Worm (Caenorhabditis elegans) whole organism, mixed stage, embryonic: Measurements from ENCODE around the gene vha-12.

ENCODE experiments used
- bed-3 ChIP-seq: fragments of 200-800 bp; sonication (Bioruptor generic); optimal IDR thresholded peaks from 3 replicates; lab custom pipeline; 2018; ENCODE audit warnings: mild to moderate bottlenecking, missing genetic modification characterization, moderate library complexity, missing compliant biosample characterization
- blmp-1 ChIP-seq: fragments of 150-350 bp; optimal IDR thresholded peaks from 2 replicates; lab custom pipeline; 2014; ENCODE audit warnings: missing biosample characterization, missing genetic modification characterization
- ceh-83 ChIP-seq: fragments of 200-800 bp; sonication (Bioruptor generic); optimal IDR thresholded peaks from 2 replicates; lab custom pipeline; 2018; ENCODE audit warnings: mild to moderate bottlenecking, missing genetic modification characterization, missing compliant biosample characterization
- ces-1 ChIP-seq: fragments of 150-350 bp; optimal IDR thresholded peaks from 2 replicates; lab custom pipeline; 2014; ENCODE audit warnings: missing biosample characterization, missing genetic modification reagents, missing genetic modification characterization
- cnd-1 ChIP-seq: fragments of 200-800 bp; sonication (Bioruptor generic); optimal IDR thresholded peaks from 2 replicates; lab custom pipeline; 2018; ENCODE audit warnings: mild to moderate bottlenecking, missing genetic modification characterization, missing compliant biosample characterization
- drap-1 ChIP-seq: fragments of 200-800 bp; sonication (Bioruptor generic); optimal IDR thresholded peaks from 3 replicates; lab custom pipeline; 2018; ENCODE audit warnings: mild to moderate bottlenecking, missing genetic modification characterization, missing compliant biosample characterization
- elt-1 ChIP-seq: sonication (generic microtip); optimal IDR thresholded peaks from 2 replicates; lab custom pipeline; 2017; ENCODE audit warnings: missing genetic modification characterization, mild to moderate bottlenecking, missing compliant biosample characterization, antibody characterized with exemption, moderate library complexity, borderline replicate concordance; ENCODE audit not compliant: insufficient read depth
- flh-1 ChIP-seq: fragments of 200-800 bp; sonication (Bioruptor generic); optimal IDR thresholded peaks from 2 replicates; lab custom pipeline; 2018; ENCODE audit warnings: mild to moderate bottlenecking, missing genetic modification characterization, moderate library complexity, missing compliant biosample characterization
- hlh-1 ChIP-seq: fragments of 150-350 bp; optimal IDR thresholded peaks from 2 replicates; lab custom pipeline; 2014; ENCODE audit warnings: missing biosample characterization, missing genetic modification reagents, missing genetic modification characterization
- lin-13 ChIP-seq: fragments of 150-350 bp; optimal IDR thresholded peaks from 2 replicates; lab custom pipeline; 2014; ENCODE audit warnings: missing biosample characterization, missing genetic modification characterization
- lin-32 ChIP-seq: fragments of 200-800 bp; sonication (Bioruptor generic); optimal IDR thresholded peaks from 2 replicates; lab custom pipeline; 2018; ENCODE audit warnings: mild to moderate bottlenecking, missing genetic modification characterization, missing compliant biosample characterization
- lsy-2 ChIP-seq: fragments of 150-350 bp; optimal IDR thresholded peaks from 2 replicates; lab custom pipeline; 2014; ENCODE audit warnings: missing biosample characterization, missing genetic modification characterization
- mab-5 ChIP-seq: fragments of 150-350 bp; optimal IDR thresholded peaks from 2 replicates; lab custom pipeline; 2014; ENCODE audit warnings: missing biosample characterization, missing genetic modification characterization
- mep-1 ChIP-seq: fragments of 150-350 bp; optimal IDR thresholded peaks from 2 replicates; lab custom pipeline; 2017; ENCODE audit warnings: missing biosample characterization, missing genetic modification reagents, missing genetic modification characterization, inconsistent platforms
- mls-2 ChIP-seq: sonication (generic microtip); optimal IDR thresholded peaks from 2 replicates; lab custom pipeline; 2016; ENCODE audit warnings: mild to moderate bottlenecking, missing genetic modification characterization, moderate library complexity, missing compliant biosample characterization
- nhr-2 ChIP-seq: fragments of 150-350 bp; optimal IDR thresholded peaks from 2 replicates; lab custom pipeline; 2014; ENCODE audit warnings: missing biosample characterization, missing genetic modification characterization
- nhr-237 ChIP-seq: fragments of 150-350 bp; optimal IDR thresholded peaks from 2 replicates; lab custom pipeline; 2014; ENCODE audit warnings: missing biosample characterization, missing genetic modification characterization
- nhr-28 ChIP-seq: fragments of 150-350 bp; optimal IDR thresholded peaks from 2 replicates; lab custom pipeline; 2014; ENCODE audit warnings: missing biosample characterization, missing genetic modification characterization
- pha-4 ChIP-seq: fragments of 150-350 bp; optimal IDR thresholded peaks from 2 replicates; lab custom pipeline; 2018; ENCODE audit warnings: missing biosample characterization, missing genetic modification reagents, missing genetic modification characterization
- tbx-8 ChIP-seq: fragments of 200-800 bp; sonication (Bioruptor generic); optimal IDR thresholded peaks from 2 replicates; lab custom pipeline; 2018; ENCODE audit warnings: mild to moderate bottlenecking, missing genetic modification characterization, moderate library complexity, missing compliant biosample characterization
- unc-120 ChIP-seq: sonication (generic microtip); optimal IDR thresholded peaks from 2 replicates; lab custom pipeline; 2017; ENCODE audit warnings: missing genetic modification characterization, missing compliant biosample characterization; ENCODE audit not compliant: poor library complexity, severe bottlenecking
- unc-39 ChIP-seq: fragments of 150-350 bp; optimal IDR thresholded peaks from 2 replicates; lab custom pipeline; 2014; ENCODE audit warnings: missing biosample characterization, missing genetic modification characterization
- unc-62 ChIP-seq: fragments of 150-350 bp; optimal IDR thresholded peaks from 2 replicates; lab custom pipeline; 2014; ENCODE audit warnings: missing biosample characterization, missing genetic modification reagents, missing genetic modification characterization
- zip-8 ChIP-seq: fragments of 150-350 bp; optimal IDR thresholded peaks from 2 replicates; lab custom pipeline; 2014; ENCODE audit warnings: missing biosample characterization, missing genetic modification characterization
- ztf-11 ChIP-seq: fragments of 150-350 bp; optimal IDR thresholded peaks from 2 replicates; lab custom pipeline; 2014; ENCODE audit warnings: missing biosample characterization, missing genetic modification characterization

Gene vha-12

DNA sequence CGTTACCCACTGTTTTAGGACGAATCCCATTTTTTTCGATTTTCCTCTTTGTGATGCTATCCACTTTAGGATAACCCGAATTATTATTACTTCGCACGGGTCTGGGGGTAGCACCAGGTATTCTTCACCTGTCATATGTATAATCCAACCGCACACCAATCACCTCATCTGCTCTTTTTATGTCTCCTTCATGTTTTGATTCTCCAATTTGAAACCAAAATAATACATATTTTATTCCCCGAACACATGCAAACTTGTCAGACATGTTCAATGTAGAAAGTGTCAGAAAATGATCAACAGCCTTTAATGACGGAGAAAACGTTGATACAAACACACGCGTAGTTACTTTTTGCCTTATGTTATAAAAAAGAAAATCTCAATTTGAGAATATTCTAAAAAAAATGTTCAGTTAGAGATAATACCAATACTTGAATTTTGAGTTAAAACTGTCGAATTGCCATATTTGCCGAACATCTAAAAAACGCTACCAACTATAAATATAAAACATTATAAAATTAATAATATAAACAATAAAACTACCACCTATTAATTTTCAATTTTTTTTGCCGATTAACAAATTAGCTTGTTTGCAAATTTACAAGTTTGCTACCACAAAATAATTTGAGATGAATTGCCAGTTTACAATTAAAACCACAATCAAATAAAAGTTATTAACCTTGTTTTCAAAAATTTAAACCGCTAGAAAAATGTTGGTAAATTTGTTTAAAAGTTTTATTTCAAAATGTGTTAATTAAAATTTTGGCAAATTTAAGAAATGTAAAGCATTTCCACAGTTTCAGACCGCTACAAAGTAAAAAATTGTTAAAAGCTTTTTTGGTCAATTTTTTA lies 43.1 kb upstream of the vha-12 start:
- TF ChIP-seq zip-8 (tag; lab: Kevin White, UChicago), result no peak
- peak; percentile 18 for TF ChIP-seq ces-1 (GFP tag; lab: Kevin White, UChicago)
- TF ChIP-seq, all 35 proteins: peak for 1

DNA sequence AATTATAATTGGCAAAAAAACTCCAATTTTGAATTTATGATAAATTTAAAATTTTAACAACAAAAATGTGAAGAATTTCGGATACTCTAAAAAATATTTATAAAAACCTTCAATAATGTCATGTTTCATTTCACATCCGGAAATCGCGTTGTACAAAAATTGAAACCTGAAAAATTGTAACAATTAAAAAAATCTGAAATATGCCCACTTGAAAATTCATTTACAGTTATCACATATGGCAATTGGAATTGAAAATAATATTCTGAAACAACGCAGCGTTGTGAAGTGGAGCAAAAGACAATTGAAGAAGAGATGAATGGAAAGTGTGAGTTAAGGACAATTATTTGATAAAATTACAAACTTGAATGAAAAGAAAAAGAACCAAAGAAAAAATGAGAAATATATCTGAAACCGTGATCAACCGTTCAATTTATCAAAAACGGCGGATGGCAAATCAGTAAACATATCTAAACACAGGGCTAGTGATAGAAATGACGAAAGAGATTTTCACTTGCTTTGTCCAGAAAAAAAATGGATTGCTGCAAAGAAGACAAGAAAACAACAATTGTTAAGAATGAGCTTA lies 42.4 kb upstream of the vha-12 start:
- TF ChIP-seq ces-1 (GFP tag; lab: Kevin White, UChicago) (no peak), nhr-237 (tag; lab: Kevin White, UChicago) (no peak), zip-8 (tag; lab: Kevin White, UChicago) (no peak), ztf-11 (no peak), cnd-1 (tag; lab: Kevin White, UChicago) (no peak), flh-1 (GFP tag; lab: Kevin White, UChicago) (no peak)

DNA sequence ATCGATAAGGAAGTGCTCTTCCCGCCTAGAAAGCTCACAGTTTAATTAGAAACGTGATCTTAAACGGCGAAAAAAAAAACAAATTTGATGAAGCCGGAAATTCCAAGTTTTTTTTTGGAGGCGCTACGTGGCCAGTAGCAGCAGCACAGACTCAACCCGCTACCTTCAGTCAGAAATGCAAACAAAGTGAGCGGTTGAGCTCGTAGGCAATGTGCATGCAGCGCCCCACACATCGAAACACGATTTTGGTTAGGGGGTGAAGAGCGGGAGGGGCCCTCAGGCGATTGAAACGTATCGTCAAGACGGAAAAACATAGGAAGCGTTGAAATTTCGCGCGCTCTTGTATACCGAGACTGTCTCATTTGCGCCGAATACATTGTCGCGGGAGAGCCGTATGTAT lies 39.7 kb upstream of the vha-12 start:
- peak; percentile 17 for TF ChIP-seq drap-1 (GFP tag; lab: Kevin White, UChicago)
- TF ChIP-seq tbx-8 (GFP tag; lab: Kevin White, UChicago), result no peak

DNA sequence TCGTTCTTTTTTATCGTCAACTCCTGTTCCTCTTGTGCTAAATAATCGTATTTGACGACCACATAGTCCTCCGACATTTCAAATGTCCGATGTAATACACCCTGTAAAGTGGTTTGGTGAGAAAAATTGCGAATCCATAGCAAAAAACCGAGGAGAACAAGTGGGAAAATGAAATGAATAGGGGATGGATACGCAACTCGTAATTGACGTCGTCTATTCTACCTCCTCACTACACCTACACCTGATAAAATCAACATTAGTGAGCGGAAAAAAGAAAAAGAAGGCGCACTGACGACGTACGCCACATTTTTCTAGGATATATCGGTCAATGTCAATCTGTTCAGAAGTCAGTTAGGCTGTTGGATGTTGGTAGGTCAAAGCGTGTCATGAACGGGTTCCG lies 37.6 kb upstream of the vha-12 start, which contains the start of gene nck-1:
Gene nck-1 (minus strand): TSS at position 101 of the 400 bp plus-strand sequence.
- TF ChIP-seq unc-62 (GFP tag; lab: Kevin White, UChicago) (no peak), mep-1 (tag; lab: Kevin White, UChicago) (no peak)

DNA sequence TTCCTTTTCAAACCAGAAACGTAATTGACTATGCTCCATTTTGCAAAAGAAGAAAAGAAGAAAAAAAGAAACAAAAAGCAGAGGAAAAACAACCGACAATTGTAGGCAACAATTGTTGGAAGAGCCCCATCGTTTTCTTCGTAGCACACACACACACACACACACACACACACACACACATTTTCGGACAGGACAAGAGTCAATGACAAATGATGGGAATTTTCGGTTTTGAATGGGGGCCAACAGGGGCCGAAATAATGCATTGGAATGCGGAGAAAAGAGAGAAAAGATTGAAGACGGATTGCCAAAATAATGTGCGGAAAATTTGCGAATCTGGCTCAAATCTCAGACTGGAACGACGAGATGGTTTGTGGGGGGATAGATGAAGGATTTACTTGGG lies 36.1 kb upstream of the vha-12 start:
- TF ChIP-seq hlh-1 (tag; lab: Kevin White, UChicago) (peak; percentile 2), tbx-8 (GFP tag; lab: Kevin White, UChicago) (no peak)

DNA sequence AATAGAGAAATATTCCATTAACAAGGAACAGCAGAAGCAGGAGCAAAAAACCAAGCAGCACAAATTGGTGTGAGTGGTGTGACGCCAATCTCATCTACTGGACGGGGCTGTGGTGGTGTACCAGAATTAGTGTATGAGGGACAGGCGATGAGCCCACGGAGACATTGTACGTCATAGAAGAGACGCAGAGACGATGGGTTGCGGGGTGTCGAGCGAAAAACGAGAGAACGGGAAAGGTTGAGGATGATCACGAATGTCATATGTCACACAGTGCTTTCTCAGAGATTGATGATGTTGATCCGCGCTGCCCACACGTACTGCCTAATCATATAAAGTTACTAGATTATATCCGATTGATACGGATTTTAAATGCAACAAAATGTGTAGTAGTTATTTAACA lies 33.0 kb upstream of the vha-12 start:
- TF ChIP-seq unc-120 (tag; lab: Kevin White, UChicago) (peak; percentile 29), pha-4 (no peak), nhr-2 (tag; lab: Kevin White, UChicago) (peak; percentile 16), lin-32 (GFP tag; lab: Kevin White, UChicago) (no peak), mab-5 (no peak), elt-1 (no peak), ztf-11 (no peak), mls-2 (peak; percentile 5), hlh-1 (tag; lab: Kevin White, UChicago) (peak; percentile 89), unc-62 (GFP tag; lab: Kevin White, UChicago) (peak; percentile 95), lin-13 (tag; lab: Kevin White, UChicago) (no peak), nhr-28 (no peak), zip-8 (tag; lab: Kevin White, UChicago) (no peak), ceh-83 (no peak), tbx-8 (GFP tag; lab: Kevin White, UChicago) (no peak), drap-1 (GFP tag; lab: Kevin White, UChicago) (peak; percentile 32), bed-3 (GFP tag; lab: Kevin White, UChicago) (no peak), ces-1 (GFP tag; lab: Kevin White, UChicago) (peak; percentile 30), unc-39 (tag; lab: Kevin White, UChicago) (no peak), lsy-2 (tag; lab: Kevin White, UChicago) (no peak), blmp-1 (tag; lab: Kevin White, UChicago) (no peak)
